Fruit fly (Drosophila melanogaster): Measurements from ENCODE around the gene CG8043.

DNA sequence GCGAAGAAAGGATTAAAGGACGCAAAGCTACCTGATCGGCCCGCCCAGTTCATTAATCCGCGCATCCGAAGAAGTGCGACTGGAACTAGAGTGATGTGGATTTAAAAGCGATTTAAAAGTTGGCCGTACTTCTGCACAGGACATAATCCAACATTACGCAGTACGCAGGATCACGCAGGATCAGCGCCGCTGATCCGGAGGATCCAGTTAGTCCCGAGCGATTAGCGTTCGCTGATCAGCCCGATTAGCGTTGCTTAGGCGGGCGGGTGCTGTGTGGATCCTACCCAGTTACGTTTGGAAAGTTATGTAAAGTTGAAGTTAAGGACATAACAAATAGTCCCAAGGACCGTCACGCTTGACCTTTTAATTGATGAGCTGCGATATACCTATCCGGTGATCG, 22.5 kb downstream of the CG8043 start:
- TF ChIP-seq CG12155 (GFP tag; optimal IDR thresholded peaks at IDR 0.05): no peak
- no peak for TF ChIP-seq CG17829 (tag; optimal IDR thresholded peaks at IDR 0.05)
- no peak for TF ChIP-seq grau (tag; optimal IDR thresholded peaks at IDR 0.05)
- no peak for TF ChIP-seq chm (GFP tag; IDR thresholded peaks at IDR 0.05)
- TF ChIP-seq CG6254 (GFP tag; optimal IDR thresholded peaks at IDR 0.05): no peak
- no peak for TF ChIP-seq bsh (GFP tag; optimal IDR thresholded peaks at IDR 0.05)
- no peak for TF ChIP-seq h (optimal IDR thresholded peaks at IDR 0.05)
- TF ChIP-seq ATbp (GFP tag; optimal IDR thresholded peaks at IDR 0.05): no peak
- TF ChIP-seq BEAF-32 (GFP tag; optimal IDR thresholded peaks at IDR 0.05): no peak
